Worm (Caenorhabditis elegans) whole organism, mixed stage, embryonic: ENCODE data around the gene saeg-2.

Experiments used
- bed-3 ChIP-seq: fragments of 200-800 bp; sonication (Bioruptor generic); optimal IDR thresholded peaks from 3 replicates; lab custom pipeline; 2018; ENCODE audit warnings: mild to moderate bottlenecking, missing genetic modification characterization, moderate library complexity, missing compliant biosample characterization
- ceh-39 ChIP-seq: fragments of 150-350 bp; optimal IDR thresholded peaks from 2 replicates; lab custom pipeline; 2014; ENCODE audit warnings: missing biosample characterization, missing genetic modification characterization
- ceh-83 ChIP-seq: fragments of 200-800 bp; sonication (Bioruptor generic); optimal IDR thresholded peaks from 2 replicates; lab custom pipeline; 2018; ENCODE audit warnings: mild to moderate bottlenecking, missing genetic modification characterization, missing compliant biosample characterization
- ces-1 ChIP-seq: fragments of 150-350 bp; optimal IDR thresholded peaks from 2 replicates; lab custom pipeline; 2014; ENCODE audit warnings: missing biosample characterization, missing genetic modification reagents, missing genetic modification characterization
- cnd-1 ChIP-seq: fragments of 200-800 bp; sonication (Bioruptor generic); optimal IDR thresholded peaks from 2 replicates; lab custom pipeline; 2018; ENCODE audit warnings: mild to moderate bottlenecking, missing genetic modification characterization, missing compliant biosample characterization
- drap-1 ChIP-seq: fragments of 200-800 bp; sonication (Bioruptor generic); optimal IDR thresholded peaks from 3 replicates; lab custom pipeline; 2018; ENCODE audit warnings: mild to moderate bottlenecking, missing genetic modification characterization, missing compliant biosample characterization
- elt-1 ChIP-seq: sonication (generic microtip); optimal IDR thresholded peaks from 2 replicates; lab custom pipeline; 2017; ENCODE audit warnings: missing genetic modification characterization, mild to moderate bottlenecking, missing compliant biosample characterization, antibody characterized with exemption, moderate library complexity, borderline replicate concordance; ENCODE audit not compliant: insufficient read depth
- elt-3 ChIP-seq: fragments of 150-350 bp; optimal IDR thresholded peaks from 2 replicates; lab custom pipeline; 2014; ENCODE audit warnings: missing biosample characterization, missing genetic modification characterization
- hlh-1 ChIP-seq: fragments of 150-350 bp; optimal IDR thresholded peaks from 2 replicates; lab custom pipeline; 2014; ENCODE audit warnings: missing biosample characterization, missing genetic modification reagents, missing genetic modification characterization
- lin-13 ChIP-seq: fragments of 150-350 bp; optimal IDR thresholded peaks from 2 replicates; lab custom pipeline; 2014; ENCODE audit warnings: missing biosample characterization, missing genetic modification characterization
- mep-1 ChIP-seq: fragments of 150-350 bp; optimal IDR thresholded peaks from 2 replicates; lab custom pipeline; 2017; ENCODE audit warnings: missing biosample characterization, missing genetic modification reagents, missing genetic modification characterization, inconsistent platforms
- nhr-12 ChIP-seq: fragments of 150-350 bp; optimal IDR thresholded peaks from 2 replicates; lab custom pipeline; 2014; ENCODE audit warnings: missing biosample characterization, missing genetic modification characterization
- nhr-2 ChIP-seq: fragments of 150-350 bp; optimal IDR thresholded peaks from 2 replicates; lab custom pipeline; 2014; ENCODE audit warnings: missing biosample characterization, missing genetic modification characterization
- nhr-237 ChIP-seq: fragments of 150-350 bp; optimal IDR thresholded peaks from 2 replicates; lab custom pipeline; 2014; ENCODE audit warnings: missing biosample characterization, missing genetic modification characterization
- nhr-76 ChIP-seq: sonication (generic microtip); optimal IDR thresholded peaks from 2 replicates; lab custom pipeline; 2017; ENCODE audit warnings: missing biosample characterization, missing genetic modification characterization
- pha-4 ChIP-seq: fragments of 150-350 bp; optimal IDR thresholded peaks from 2 replicates; lab custom pipeline; 2018; ENCODE audit warnings: missing biosample characterization, missing genetic modification reagents, missing genetic modification characterization
- sptf-1 ChIP-seq: sonication (generic microtip); optimal IDR thresholded peaks from 2 replicates; lab custom pipeline; 2017; ENCODE audit warnings: mild to moderate bottlenecking, missing genetic modification characterization, moderate library complexity, missing compliant biosample characterization
- tbx-8 ChIP-seq: fragments of 200-800 bp; sonication (Bioruptor generic); optimal IDR thresholded peaks from 2 replicates; lab custom pipeline; 2018; ENCODE audit warnings: mild to moderate bottlenecking, missing genetic modification characterization, moderate library complexity, missing compliant biosample characterization
- unc-120 ChIP-seq: sonication (generic microtip); optimal IDR thresholded peaks from 2 replicates; lab custom pipeline; 2017; ENCODE audit warnings: missing genetic modification characterization, missing compliant biosample characterization; ENCODE audit not compliant: poor library complexity, severe bottlenecking
- unc-39 ChIP-seq: fragments of 150-350 bp; optimal IDR thresholded peaks from 2 replicates; lab custom pipeline; 2014; ENCODE audit warnings: missing biosample characterization, missing genetic modification characterization
- unc-62 ChIP-seq: fragments of 150-350 bp; optimal IDR thresholded peaks from 2 replicates; lab custom pipeline; 2014; ENCODE audit warnings: missing biosample characterization, missing genetic modification reagents, missing genetic modification characterization
- zip-8 ChIP-seq: fragments of 150-350 bp; optimal IDR thresholded peaks from 2 replicates; lab custom pipeline; 2014; ENCODE audit warnings: missing biosample characterization, missing genetic modification characterization
- ztf-11 ChIP-seq: fragments of 150-350 bp; optimal IDR thresholded peaks from 2 replicates; lab custom pipeline; 2014; ENCODE audit warnings: missing biosample characterization, missing genetic modification characterization

Gene saeg-2

ce11 chrIII:9281480-9281879 is 41.3 kb downstream of the saeg-2 start, which contains the start of gene fozi-1:
fozi-1 (plus strand) TSS chrIII:9281780.
- TF ChIP-seq unc-62 (GFP tag; lab: Kevin White, UChicago), result no peak
- no peak for TF ChIP-seq nhr-2 (tag; lab: Kevin White, UChicago)
- no peak for TF ChIP-seq zip-8 (tag; lab: Kevin White, UChicago)
- no peak for TF ChIP-seq unc-39

DNA sequence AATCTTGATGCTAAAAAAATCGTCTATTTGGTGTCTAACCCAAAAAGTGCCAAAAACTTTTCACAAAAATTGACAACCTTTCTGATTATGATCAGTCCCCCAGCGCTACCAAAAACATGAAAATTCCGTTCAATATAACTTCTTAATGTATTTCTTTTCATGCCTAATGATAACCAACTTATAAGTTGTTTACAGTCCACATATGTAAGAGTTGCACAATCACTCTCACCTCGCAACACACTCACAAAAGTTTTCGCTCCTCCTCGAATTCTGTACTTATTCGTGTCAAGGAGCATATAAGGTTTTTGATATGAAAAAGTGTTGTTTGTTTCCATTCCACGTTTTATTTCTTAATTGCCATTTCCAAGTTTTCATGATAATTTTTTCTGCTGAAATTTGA is 48.4 kb downstream of the saeg-2 start:
- TF ChIP-seq mep-1 (tag; lab: Kevin White, UChicago) (no peak), ceh-39 (tag; lab: Kevin White, UChicago) (no peak), lin-13 (tag; lab: Kevin White, UChicago) (no peak), tbx-8 (GFP tag; lab: Kevin White, UChicago) (no peak), sptf-1 (tag; lab: Kevin White, UChicago) (no peak), unc-39 (no peak), ceh-83 (GFP tag; lab: Kevin White, UChicago) (no peak), unc-62 (GFP tag; lab: Kevin White, UChicago) (no peak), elt-1 (tag; lab: Kevin White, UChicago) (no peak), pha-4 (no peak), hlh-1 (tag; lab: Kevin White, UChicago) (no peak), drap-1 (GFP tag; lab: Kevin White, UChicago) (no peak), nhr-237 (tag; lab: Kevin White, UChicago) (no peak), cnd-1 (tag; lab: Kevin White, UChicago) (no peak), nhr-12 (tag; lab: Kevin White, UChicago) (no peak), bed-3 (GFP tag; lab: Kevin White, UChicago) (no peak), unc-120 (tag; lab: Kevin White, UChicago) (no peak), ces-1 (GFP tag; lab: Kevin White, UChicago) (no peak), elt-3 (no peak)

ce11 chrIII:9289815-9290214 is 49.7 kb downstream of the saeg-2 start:
- TF ChIP-seq nhr-76 (no peak), zip-8 (tag; lab: Kevin White, UChicago) (no peak), ztf-11 (tag; lab: Kevin White, UChicago) (no peak)
